Worm (Caenorhabditis elegans) whole organism, L2 larva: Measurements from ENCODE around the gene H39E23.3.

ENCODE experiments used
- C34F6.9 ChIP-seq: fragments of 150-350 bp; optimal IDR thresholded peaks from 2 replicates; lab custom pipeline; 2014; ENCODE audit warnings: missing biosample characterization, missing genetic modification characterization
- F13H6.1 ChIP-seq: sonication (generic microtip); optimal IDR thresholded peaks from 2 replicates; lab custom pipeline; 2016; ENCODE audit warnings: missing genetic modification characterization, missing compliant biosample characterization
- R02D3.7 ChIP-seq: fragments of 150-350 bp; optimal IDR thresholded peaks from 2 replicates; lab custom pipeline; 2014; ENCODE audit warnings: missing biosample characterization, missing genetic modification characterization
- ZK546.5 ChIP-seq: sonication (generic microtip); optimal IDR thresholded peaks from 2 replicates; lab custom pipeline; 2017; ENCODE audit warnings: missing biosample characterization, missing genetic modification characterization
- alr-1 ChIP-seq: fragments of 150-350 bp; optimal IDR thresholded peaks from 2 replicates; lab custom pipeline; 2014; ENCODE audit warnings: missing biosample characterization, missing genetic modification characterization
- aly-2 ChIP-seq: fragments of 150-350 bp; optimal IDR thresholded peaks from 2 replicates; lab custom pipeline; 2014; ENCODE audit warnings: missing biosample characterization, missing genetic modification characterization
- ama-1 ChIP-seq: fragments of 150-350 bp; optimal IDR thresholded peaks from 2 replicates; lab custom pipeline; 2018; ENCODE audit warnings: inconsistent platforms
- ceh-16 ChIP-seq: fragments of 150-350 bp; optimal IDR thresholded peaks from 2 replicates; lab custom pipeline; 2014; ENCODE audit warnings: missing biosample characterization, missing genetic modification characterization
- crh-2 ChIP-seq: sonication (generic microtip); optimal IDR thresholded peaks from 2 replicates; lab custom pipeline; 2017; ENCODE audit warnings: missing biosample characterization, missing genetic modification characterization
- egl-27 ChIP-seq: sonication (generic microtip); optimal IDR thresholded peaks from 3 replicates; lab custom pipeline; 2017; ENCODE audit warnings: missing biosample characterization, missing genetic modification reagents, missing genetic modification characterization
- elt-1 ChIP-seq: fragments of 150-350 bp; optimal IDR thresholded peaks from 2 replicates; lab custom pipeline; 2014; ENCODE audit warnings: missing biosample characterization, missing genetic modification characterization
- elt-3 ChIP-seq: sonication (generic microtip); optimal IDR thresholded peaks from 2 replicates; lab custom pipeline; 2017; ENCODE audit warnings: missing biosample characterization, missing genetic modification characterization
- fos-1 ChIP-seq: fragments of 150-350 bp; optimal IDR thresholded peaks from 2 replicates; lab custom pipeline; 2014; ENCODE audit warnings: missing biosample characterization, missing genetic modification characterization
- lin-11 ChIP-seq: fragments of 150-350 bp; sonication (generic microtip); optimal IDR thresholded peaks from 2 replicates; lab custom pipeline; 2014; ENCODE audit warnings: missing biosample characterization, missing genetic modification characterization, inconsistent platforms, mixed read lengths
- lin-13 ChIP-seq: fragments of 150-350 bp; optimal IDR thresholded peaks from 2 replicates; lab custom pipeline; 2014; ENCODE audit warnings: missing biosample characterization, missing genetic modification reagents, missing genetic modification characterization
- lin-39 ChIP-seq: fragments of 150-350 bp; optimal IDR thresholded peaks from 2 replicates; lab custom pipeline; 2014; ENCODE audit warnings: missing biosample characterization, missing genetic modification reagents, missing genetic modification characterization
- mab-5 ChIP-seq: fragments of 150-350 bp; optimal IDR thresholded peaks from 2 replicates; lab custom pipeline; 2014; ENCODE audit warnings: missing biosample characterization, missing genetic modification characterization
- nhr-11 ChIP-seq: fragments of 150-350 bp; optimal IDR thresholded peaks from 2 replicates; lab custom pipeline; 2014; ENCODE audit warnings: missing biosample characterization, missing genetic modification characterization
- nhr-12 ChIP-seq: fragments of 150-350 bp; optimal IDR thresholded peaks from 2 replicates; lab custom pipeline; 2014; ENCODE audit warnings: missing biosample characterization, missing genetic modification characterization
- nhr-129 ChIP-seq: fragments of 150-350 bp; optimal IDR thresholded peaks from 2 replicates; lab custom pipeline; 2014; ENCODE audit warnings: missing biosample characterization, missing genetic modification characterization
- nhr-21 ChIP-seq: fragments of 150-350 bp; optimal IDR thresholded peaks from 2 replicates; lab custom pipeline; 2014; ENCODE audit warnings: missing biosample characterization, missing genetic modification characterization
- nhr-237 ChIP-seq: fragments of 150-350 bp; optimal IDR thresholded peaks from 2 replicates; lab custom pipeline; 2014; ENCODE audit warnings: missing biosample characterization, missing genetic modification characterization
- nhr-25 ChIP-seq: fragments of 150-350 bp; sonication (generic microtip); optimal IDR thresholded peaks from 3 replicates; lab custom pipeline; 2014; ENCODE audit warnings: missing biosample characterization, missing genetic modification characterization
- nhr-6 ChIP-seq: fragments of 150-350 bp; optimal IDR thresholded peaks from 2 replicates; lab custom pipeline; 2014; ENCODE audit warnings: missing biosample characterization, missing genetic modification characterization
- nhr-77 ChIP-seq: fragments of 150-350 bp; optimal IDR thresholded peaks from 2 replicates; lab custom pipeline; 2014; ENCODE audit warnings: missing biosample characterization, missing genetic modification characterization
- sem-4 ChIP-seq: fragments of 150-350 bp; optimal IDR thresholded peaks from 2 replicates; lab custom pipeline; 2014; ENCODE audit warnings: missing biosample characterization, missing genetic modification reagents, missing genetic modification characterization
- skn-1 ChIP-seq: sonication (generic microtip); optimal IDR thresholded peaks from 2 replicates; lab custom pipeline; 2017; ENCODE audit warnings: missing biosample characterization, missing genetic modification characterization
- sma-3 ChIP-seq: sonication (generic microtip); optimal IDR thresholded peaks from 2 replicates; lab custom pipeline; 2016; ENCODE audit warnings: missing genetic modification reagents, missing genetic modification characterization, missing compliant biosample characterization
- sma-9 ChIP-seq, 2 experiments: fragments of 150-350 bp in 1 of 2; sonication (generic microtip) in 1 of 2; optimal IDR thresholded peaks; 2 replicates each; lab custom pipeline; 2014 to 2016; ENCODE audit warnings: missing genetic modification characterization in 2 of 2, mild to moderate bottlenecking in 1 of 2, missing biosample characterization in 1 of 2, missing compliant biosample characterization in 1 of 2, missing genetic modification reagents in 1 of 2, moderate library complexity in 1 of 2
- snpc-4 ChIP-seq: fragments of 150-350 bp; optimal IDR thresholded peaks from 2 replicates; lab custom pipeline; 2014; ENCODE audit warnings: missing biosample characterization, missing genetic modification characterization
- unc-39 ChIP-seq: fragments of 150-350 bp; optimal IDR thresholded peaks from 2 replicates; lab custom pipeline; 2014; ENCODE audit warnings: missing biosample characterization, missing genetic modification characterization
- unc-55 ChIP-seq: fragments of 150-350 bp; sonication (generic microtip); optimal IDR thresholded peaks from 3 replicates; lab custom pipeline; 2014; ENCODE audit warnings: missing biosample characterization, missing genetic modification reagents, missing genetic modification characterization
- unc-62 ChIP-seq: fragments of 150-350 bp; optimal IDR thresholded peaks from 2 replicates; lab custom pipeline; 2014; ENCODE audit warnings: missing biosample characterization, missing genetic modification reagents, missing genetic modification characterization
- zag-1 ChIP-seq: fragments of 150-350 bp; optimal IDR thresholded peaks from 2 replicates; lab custom pipeline; 2014; ENCODE audit warnings: missing biosample characterization, missing genetic modification characterization
- ztf-11 ChIP-seq: sonication (generic microtip); optimal IDR thresholded peaks from 2 replicates; lab custom pipeline; 2017; ENCODE audit warnings: missing biosample characterization, missing genetic modification characterization
- ztf-4 ChIP-seq: fragments of 150-350 bp; optimal IDR thresholded peaks from 2 replicates; lab custom pipeline; 2014; ENCODE audit warnings: missing biosample characterization, missing genetic modification characterization

The H39E23.3 gene

DNA sequence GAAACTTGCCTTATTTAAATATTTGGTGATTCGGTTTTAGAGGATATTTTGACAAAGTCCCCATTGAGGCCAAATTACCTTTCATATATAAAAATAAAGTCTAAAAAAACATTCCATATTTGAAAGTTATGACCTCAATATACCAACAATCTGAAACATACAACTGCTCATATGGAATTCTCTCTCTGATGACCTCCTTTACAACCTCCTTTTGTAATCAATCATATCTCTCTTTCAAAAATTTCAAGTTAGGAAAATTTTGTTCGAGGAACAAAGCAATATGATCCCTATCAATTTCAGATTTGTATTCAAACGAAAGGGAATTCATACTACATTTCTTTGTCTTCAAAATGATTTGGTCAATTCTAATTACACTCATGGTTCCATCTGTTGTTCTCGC, 28.1 kb upstream of the H39E23.3 start, which contains the start of gene D1086.6:
Gene D1086.6 (plus strand): TSS at position 301 of the 400 bp plus-strand sequence.
- no peak for TF ChIP-seq nhr-237 (tag; lab: Kevin White, UChicago)
- TF ChIP-seq unc-39 (tag; lab: Kevin White, UChicago) = no peak
- no peak for TF ChIP-seq nhr-11 (tag; lab: Kevin White, UChicago)
- TF ChIP-seq nhr-6 = no peak
- no peak for TF ChIP-seq unc-62 (GFP tag; lab: Kevin White, UChicago)
- no peak for TF ChIP-seq zag-1 (tag; lab: Kevin White, UChicago)
- TF ChIP-seq fos-1 (tag; lab: Kevin White, UChicago) = no peak
- TF ChIP-seq sma-3 (GFP tag; lab: Kevin White, UChicago) = no peak
- no peak for TF ChIP-seq lin-39 (tag; lab: Kevin White, UChicago)
- TF ChIP-seq sem-4 (tag; lab: Kevin White, UChicago) = no peak
- TF ChIP-seq ztf-11 (tag; lab: Kevin White, UChicago) = no peak
- no peak for TF ChIP-seq F13H6.1 (tag; lab: Kevin White, UChicago)
- TF ChIP-seq egl-27 = no peak
- no peak for TF ChIP-seq lin-13 (GFP tag; lab: Kevin White, UChicago)
- no peak for TF ChIP-seq R02D3.7
- TF ChIP-seq aly-2 (tag; lab: Kevin White, UChicago) = no peak
- no peak for TF ChIP-seq mab-5 (tag; lab: Kevin White, UChicago)
- no peak for TF ChIP-seq ceh-16 (tag; lab: Kevin White, UChicago)
- no peak for TF ChIP-seq ama-1 (lab: Kevin White, UChicago)
- no peak for TF ChIP-seq skn-1 (tag; lab: Kevin White, UChicago)

DNA sequence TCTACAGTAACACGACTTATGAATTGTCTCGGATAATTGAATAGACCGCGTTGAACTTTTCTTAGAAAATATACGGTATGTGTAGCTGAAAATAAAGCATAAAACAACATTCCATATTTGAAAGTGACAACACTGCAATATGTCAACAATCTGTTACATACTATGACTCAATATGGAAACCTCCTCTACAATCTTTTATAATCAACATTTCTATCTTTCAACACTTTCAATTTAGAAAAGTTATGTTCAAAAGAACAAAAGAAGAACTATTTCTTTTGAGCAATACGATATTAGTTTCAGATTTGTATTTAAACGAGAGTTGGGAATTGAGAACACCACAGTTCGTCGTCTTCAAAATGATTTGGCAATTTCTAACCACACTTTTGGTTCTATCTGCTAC, 25.2 kb upstream of the H39E23.3 start, which contains the start of gene D1086.10:
Gene D1086.10 (plus strand): TSS at position 301 of the 400 bp plus-strand sequence.
- no peak for TF ChIP-seq ztf-4
- TF ChIP-seq sma-9 (GFP tag; optimal IDR thresholded peaks at IDR 0.05; lab: Kevin White, UChicago) = no peak
- no peak for TF ChIP-seq sma-9 (tag; optimal IDR thresholded peaks at IDR 0.05; lab: Kevin White, UChicago)
- TF ChIP-seq F13H6.1 (tag; lab: Kevin White, UChicago) = no peak
- no peak for TF ChIP-seq aly-2 (tag; lab: Kevin White, UChicago)
- no peak for TF ChIP-seq unc-62 (GFP tag; lab: Kevin White, UChicago)
- TF ChIP-seq nhr-6 = no peak
- no peak for TF ChIP-seq C34F6.9 (tag; lab: Kevin White, UChicago)
- no peak for TF ChIP-seq crh-2 (tag; lab: Kevin White, UChicago)
- TF ChIP-seq snpc-4 (tag; lab: Kevin White, UChicago) = no peak
- no peak for TF ChIP-seq egl-27
- no peak for TF ChIP-seq ZK546.5 (tag; lab: Kevin White, UChicago)
- TF ChIP-seq elt-3 (tag; lab: Kevin White, UChicago) = no peak
- TF ChIP-seq lin-11 (tag; lab: Kevin White, UChicago) = no peak
- no peak for TF ChIP-seq elt-1 (tag; lab: Kevin White, UChicago)
- TF ChIP-seq nhr-12 = no peak
- no peak for TF ChIP-seq nhr-25 (tag; lab: Kevin White, UChicago)
- TF ChIP-seq alr-1 (tag; lab: Kevin White, UChicago) = no peak
- no peak for TF ChIP-seq nhr-77 (tag; lab: Kevin White, UChicago)
- TF ChIP-seq sma-3 (GFP tag; lab: Kevin White, UChicago) = no peak
- no peak for TF ChIP-seq zag-1 (tag; lab: Kevin White, UChicago)

DNA sequence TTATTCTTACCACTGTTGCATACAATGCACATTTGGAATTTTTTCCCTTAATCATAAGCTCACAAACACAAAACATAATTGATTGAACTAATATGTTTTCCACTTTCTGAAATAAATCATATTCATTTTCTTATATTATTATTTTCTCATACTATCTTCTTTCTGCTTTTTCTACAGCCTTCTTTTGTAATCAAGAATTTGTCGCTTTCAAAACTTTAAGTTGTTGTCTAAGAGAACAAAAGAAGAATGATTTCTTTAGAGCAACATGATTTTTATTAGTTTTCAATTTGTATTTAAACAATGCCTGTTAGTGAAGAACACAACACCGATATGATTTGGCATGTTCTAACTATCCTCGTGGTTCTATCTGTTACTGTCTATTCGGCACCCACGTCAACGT, 23.6 kb upstream of the H39E23.3 start, which contains the start of gene D1086.7:
Gene D1086.7 (plus strand): TSS at position 301 of the 400 bp plus-strand sequence.
- no peak for TF ChIP-seq zag-1 (tag; lab: Kevin White, UChicago)

DNA sequence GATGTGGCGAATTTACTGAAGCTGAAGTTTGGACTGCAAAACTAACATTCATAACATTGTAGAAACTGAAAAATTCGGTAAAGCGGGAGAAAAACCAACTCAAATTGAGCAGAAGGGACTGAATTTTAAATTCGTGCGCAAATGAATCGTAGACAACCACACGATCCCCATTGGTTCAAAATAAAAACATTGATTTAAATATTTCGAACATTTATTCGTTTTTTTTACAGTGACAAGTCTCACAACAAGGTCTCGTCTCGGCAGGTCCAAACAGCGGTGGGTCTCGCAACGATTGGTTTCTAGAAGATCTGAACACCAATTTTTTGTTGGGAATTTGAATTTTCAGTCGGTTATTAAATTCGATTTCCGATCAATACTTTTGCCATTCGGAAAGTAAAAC, 22.0 kb upstream of the H39E23.3 start, which contains the start of gene D1086.18:
Gene D1086.18 (plus strand): TSS at position 301 of the 400 bp plus-strand sequence.
- TF ChIP-seq alr-1 (tag; lab: Kevin White, UChicago) (no peak), elt-1 (tag; lab: Kevin White, UChicago) (no peak), nhr-12 (no peak), nhr-21 (no peak), lin-13 (GFP tag; lab: Kevin White, UChicago) (no peak), nhr-25 (tag; lab: Kevin White, UChicago) (no peak), nhr-129 (no peak), unc-62 (GFP tag; lab: Kevin White, UChicago) (no peak), unc-55 (GFP tag; lab: Kevin White, UChicago) (no peak), C34F6.9 (tag; lab: Kevin White, UChicago) (no peak), F13H6.1 (tag; lab: Kevin White, UChicago) (no peak)
